Worm (Caenorhabditis elegans) whole organism, mixed stage, embryonic: ENCODE measurements around the gene C45B11.8.

Experiments
- nhr-237 ChIP-seq: fragments of 150-350 bp; optimal IDR thresholded peaks from 2 replicates; lab custom pipeline; 2014; ENCODE audit warnings: missing biosample characterization, missing genetic modification characterization
- nhr-28 ChIP-seq: fragments of 150-350 bp; optimal IDR thresholded peaks from 2 replicates; lab custom pipeline; 2014; ENCODE audit warnings: missing biosample characterization, missing genetic modification characterization
- nhr-76 ChIP-seq: sonication (generic microtip); optimal IDR thresholded peaks from 2 replicates; lab custom pipeline; 2017; ENCODE audit warnings: missing biosample characterization, missing genetic modification characterization
- unc-39 ChIP-seq: fragments of 150-350 bp; optimal IDR thresholded peaks from 2 replicates; lab custom pipeline; 2014; ENCODE audit warnings: missing biosample characterization, missing genetic modification characterization
- ztf-11 ChIP-seq: fragments of 150-350 bp; optimal IDR thresholded peaks from 2 replicates; lab custom pipeline; 2014; ENCODE audit warnings: missing biosample characterization, missing genetic modification characterization

ce11 chrV:11078104-11078724 is 37.6 kb downstream of the C45B11.8 start, which contains the start of gene act-2:
- TF ChIP-seq nhr-28 (no peak), nhr-237 (tag; lab: Kevin White, UChicago) (peak; percentile 19), nhr-76 (tag; lab: Kevin White, UChicago) (no peak), ztf-11 (tag; lab: Kevin White, UChicago) (no peak), unc-39 (no peak)
